Worm (Caenorhabditis elegans) whole organism, midembryonic: Measurements from ENCODE around the gene mks-3.

Experiments
- T22C8.4 ChIP-seq: fragments of 200-800 bp; sonication (Bioruptor generic); IDR thresholded peaks from 2 replicates; pipeline ENCODE4 v1.3.6; 2022; ENCODE audit warnings: missing genetic modification characterization, missing compliant biosample characterization
- cog-1 ChIP-seq: sonication (generic microtip); optimal IDR thresholded peaks from 2 replicates; lab custom pipeline; 2016; ENCODE audit warnings: missing genetic modification characterization, missing compliant biosample characterization
- flt-1 ChIP-seq: fragments of 200-800 bp; sonication (Bioruptor generic); IDR thresholded peaks from 2 replicates; pipeline ENCODE4 v1.3.6; 2022; ENCODE audit warnings: missing genetic modification characterization, missing compliant biosample characterization
- klf-2 ChIP-seq: fragments of 200-800 bp; sonication (Bioruptor generic); conservative IDR thresholded peaks from 2 replicates; pipeline ENCODE4 v1.3.6; 2022; ENCODE audit warnings: missing genetic modification reagents, missing genetic modification characterization, missing compliant biosample characterization
- med-1 ChIP-seq: sonication (generic microtip); optimal IDR thresholded peaks from 2 replicates; lab custom pipeline; 2017; ENCODE audit warnings: missing genetic modification characterization, mild to moderate bottlenecking, missing compliant biosample characterization, antibody characterized with exemption, missing genetic modification reagents; ENCODE audit not compliant: insufficient read depth
- ref-1 ChIP-seq: fragments of 200-800 bp; sonication (Bioruptor generic); conservative IDR thresholded peaks from 2 replicates; pipeline ENCODE4 v1.3.6; 2022; ENCODE audit warnings: missing genetic modification reagents, missing genetic modification characterization, missing compliant biosample characterization
- tab-1 ChIP-seq: fragments of 200-800 bp; sonication (Bioruptor generic); IDR thresholded peaks from 2 replicates; pipeline ENCODE4 v1.3.6; 2022; ENCODE audit warnings: missing genetic modification characterization, missing compliant biosample characterization
- ztf-23 ChIP-seq: fragments of 200-800 bp; sonication (Bioruptor generic); IDR thresholded peaks from 2 replicates; pipeline ENCODE4 v1.3.6; 2022; ENCODE audit warnings: missing genetic modification reagents, missing genetic modification characterization, missing compliant biosample characterization
- ztf-29 ChIP-seq: fragments of 200-800 bp; sonication (Bioruptor generic); IDR thresholded peaks from 2 replicates; pipeline ENCODE4 v1.3.6; 2022; ENCODE audit warnings: missing genetic modification reagents, missing genetic modification characterization, missing compliant biosample characterization

Gene mks-3

ce11 chrII:7583555-7583954, at the start of gene mks-3:
Gene mks-3, minus strand, starts transcription at chrII:7583655.
- TF ChIP-seq ref-1 (GFP tag; lab: Robert Waterston, UW) (no peak), ztf-29 (GFP tag; lab: Robert Waterston, UW) (no peak), cog-1 (no peak), tab-1 (GFP tag; lab: Robert Waterston, UW) (no peak), med-1 (GFP tag; lab: Kevin White, UChicago) (no peak)

ce11 chrII:7631677-7632210, 48.3 kb upstream of the mks-3 start:
- TF ChIP-seq flt-1 (GFP tag; lab: Robert Waterston, UW) (no peak), ztf-23 (GFP tag; lab: Robert Waterston, UW) (no peak), ztf-29 (GFP tag; lab: Robert Waterston, UW) (no peak), med-1 (GFP tag; lab: Kevin White, UChicago) (no peak), ref-1 (GFP tag; lab: Robert Waterston, UW) (no peak), tab-1 (GFP tag; lab: Robert Waterston, UW) (no peak)

ce11 chrII:7631171-7631570, 47.7 kb upstream of the mks-3 start:
- TF ChIP-seq cog-1 (peak; percentile 39), tab-1 (GFP tag; lab: Robert Waterston, UW) (no peak), ztf-29 (GFP tag; lab: Robert Waterston, UW) (peak; percentile 58; the same call in 1 of the 2 replicates)

- no peak for TF ChIP-seq ref-1 (GFP tag; lab: Robert Waterston, UW)
- no peak for TF ChIP-seq ztf-23 (GFP tag; lab: Robert Waterston, UW)
- TF ChIP-seq med-1 (GFP tag; lab: Kevin White, UChicago), result no peak
- TF ChIP-seq tab-1 (GFP tag; lab: Robert Waterston, UW), result no peak
- TF ChIP-seq cog-1, result no peak
- TF ChIP-seq T22C8.4 (GFP tag; lab: Robert Waterston, UW), result no peak
- TF ChIP-seq flt-1 (GFP tag; lab: Robert Waterston, UW), result no peak
- no peak for TF ChIP-seq ztf-29 (GFP tag; lab: Robert Waterston, UW)
- no peak for TF ChIP-seq klf-2 (GFP tag; lab: Robert Waterston, UW)
Observed at ce11 chrII:7630052-7630451, 46.6 kb upstream of the mks-3 start.

ce11 chrII:7628640-7629039, 45.2 kb upstream of the mks-3 start:
- TF ChIP-seq tab-1 (GFP tag; lab: Robert Waterston, UW) (no peak), flt-1 (GFP tag; lab: Robert Waterston, UW) (no peak), T22C8.4 (GFP tag; lab: Robert Waterston, UW) (no peak), klf-2 (GFP tag; lab: Robert Waterston, UW) (no peak), cog-1 (no peak), med-1 (GFP tag; lab: Kevin White, UChicago) (no peak)

- TF ChIP-seq T22C8.4 (GFP tag; lab: Robert Waterston, UW) (no peak), klf-2 (GFP tag; lab: Robert Waterston, UW) (no peak), flt-1 (GFP tag; lab: Robert Waterston, UW) (no peak), ztf-23 (GFP tag; lab: Robert Waterston, UW) (no peak), med-1 (GFP tag; lab: Kevin White, UChicago) (no peak), tab-1 (GFP tag; lab: Robert Waterston, UW) (no peak), ref-1 (GFP tag; lab: Robert Waterston, UW) (no peak), cog-1 (no peak), ztf-29 (GFP tag; lab: Robert Waterston, UW) (no peak)
Observed at ce11 chrII:7624995-7625394, 41.5 kb upstream of the mks-3 start.

DNA sequence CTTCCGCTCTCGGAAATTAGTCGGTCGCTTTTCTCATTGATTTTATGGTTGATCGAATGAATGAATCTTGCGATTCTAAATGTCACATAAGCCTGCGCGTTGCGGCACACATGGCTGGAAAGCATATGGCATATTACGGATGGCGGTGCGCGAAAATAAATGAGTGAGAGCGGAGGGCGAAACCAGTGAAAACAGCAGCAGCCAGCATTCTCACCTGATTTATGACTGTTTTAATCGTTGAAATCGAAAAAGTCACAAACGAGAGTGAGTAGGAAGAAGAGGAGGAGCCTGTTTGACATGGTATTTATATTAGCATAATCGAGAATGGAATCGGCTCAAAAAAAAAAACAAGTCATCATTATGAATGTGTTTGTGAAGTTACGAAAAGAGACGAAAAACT, 40.8 kb upstream of the mks-3 start:
- no peak for TF ChIP-seq ref-1 (GFP tag; lab: Robert Waterston, UW)
- no peak for TF ChIP-seq T22C8.4 (GFP tag; lab: Robert Waterston, UW)
- no peak for TF ChIP-seq ztf-29 (GFP tag; lab: Robert Waterston, UW)
- TF ChIP-seq med-1 (GFP tag; lab: Kevin White, UChicago), result no peak
- no peak for TF ChIP-seq flt-1 (GFP tag; lab: Robert Waterston, UW)
- TF ChIP-seq tab-1 (GFP tag; lab: Robert Waterston, UW), result no peak
- TF ChIP-seq cog-1, result no peak
- no peak for TF ChIP-seq ztf-23 (GFP tag; lab: Robert Waterston, UW)
- no peak for TF ChIP-seq klf-2 (GFP tag; lab: Robert Waterston, UW)

ce11 chrII:7623466-7623865, 40.0 kb upstream of the mks-3 start:
- TF ChIP-seq tab-1 (GFP tag; lab: Robert Waterston, UW), result no peak
- peak; percentile 40 for TF ChIP-seq cog-1

- TF ChIP-seq T22C8.4 (GFP tag; lab: Robert Waterston, UW) (no peak), ref-1 (GFP tag; lab: Robert Waterston, UW) (no peak), klf-2 (GFP tag; lab: Robert Waterston, UW) (no peak), ztf-23 (GFP tag; lab: Robert Waterston, UW) (no peak), flt-1 (GFP tag; lab: Robert Waterston, UW) (no peak), tab-1 (GFP tag; lab: Robert Waterston, UW) (no peak), cog-1 (no peak), ztf-29 (GFP tag; lab: Robert Waterston, UW) (no peak)
Observed at ce11 chrII:7621513-7621912, 38.1 kb upstream of the mks-3 start.

- no peak for TF ChIP-seq ztf-23 (GFP tag; lab: Robert Waterston, UW)
- no peak for TF ChIP-seq tab-1 (GFP tag; lab: Robert Waterston, UW)
- no peak for TF ChIP-seq ref-1 (GFP tag; lab: Robert Waterston, UW)
- no peak for TF ChIP-seq flt-1 (GFP tag; lab: Robert Waterston, UW)
- TF ChIP-seq ztf-29 (GFP tag; lab: Robert Waterston, UW), result no peak
- TF ChIP-seq med-1 (GFP tag; lab: Kevin White, UChicago), result no peak
- TF ChIP-seq cog-1, result no peak
- TF ChIP-seq T22C8.4 (GFP tag; lab: Robert Waterston, UW), result no peak
- no peak for TF ChIP-seq klf-2 (GFP tag; lab: Robert Waterston, UW)
Observed at ce11 chrII:7620413-7620812, 37.0 kb upstream of the mks-3 start, which contains the start of gene R07G3.8. Gene R07G3.8, minus strand, starts transcription at chrII:7620513.
